Worm (Caenorhabditis elegans): ENCODE measurements around the gene E04F6.9.

DNA sequence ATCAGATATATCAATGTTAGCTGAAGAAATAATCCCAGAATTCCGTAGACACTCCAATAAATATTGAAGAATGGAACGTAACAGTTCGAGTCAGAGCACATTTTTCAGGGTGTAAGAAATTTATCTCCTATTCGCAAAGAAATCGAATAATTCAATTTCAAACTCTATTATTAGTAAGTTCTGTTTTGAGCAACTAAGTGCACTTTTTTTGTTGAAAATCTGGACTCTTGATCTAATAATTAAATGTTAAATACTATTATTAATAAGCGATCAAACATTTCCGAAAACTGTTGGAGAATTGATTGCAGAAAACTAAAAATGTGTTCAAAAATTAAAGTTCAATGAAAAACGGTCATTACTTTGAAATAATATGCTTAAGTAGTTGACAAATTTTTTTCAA is 8.8 kb downstream of the E04F6.9 start, which contains the start of gene srd-56:
- TF ChIP-seq nhr-237 (tag; optimal IDR thresholded peaks at IDR 0.05) (no peak), ama-1 (optimal IDR thresholded peaks at IDR 0.05) (no peak), nhr-77 (tag; optimal IDR thresholded peaks at IDR 0.05) (no peak), lin-39 (tag; optimal IDR thresholded peaks at IDR 0.05) (no peak), unc-62 (GFP tag; optimal IDR thresholded peaks at IDR 0.05) (no peak), nhr-23 (tag; optimal IDR thresholded peaks at IDR 0.05) (no peak), ztf-4 (tag; optimal IDR thresholded peaks at IDR 0.05) (no peak), unc-55 (GFP tag; optimal IDR thresholded peaks at IDR 0.05) (no peak), aly-2 (tag; optimal IDR thresholded peaks at IDR 0.05) (no peak), elt-1 (tag; optimal IDR thresholded peaks at IDR 0.05) (no peak)
